Worm (Caenorhabditis elegans) whole organism, L4 larva: ENCODE results near the gene pcp-2.
A peak's percentile ranks its signal among the peaks of the same experiment; 100 is the strongest.

ENCODE experiments used
- R02D3.7 ChIP-seq: fragments of 150-350 bp; sonication (generic microtip); optimal IDR thresholded peaks from 3 replicates; lab custom pipeline; 2014; ENCODE audit warnings: missing biosample characterization, missing genetic modification characterization
- Y5F2A.4 ChIP-seq: fragments of 200-800 bp; sonication (Bioruptor generic); optimal IDR thresholded peaks from 2 replicates; lab custom pipeline; 2018; ENCODE audit warnings: mild to moderate bottlenecking, missing genetic modification characterization, missing compliant biosample characterization
- aha-1 ChIP-seq: fragments of 150-350 bp; peaks from one replicate; lab custom pipeline; 2014; ENCODE audit warnings: missing biosample characterization, missing genetic modification characterization
- aly-2 ChIP-seq: sonication (generic microtip); optimal IDR thresholded peaks from 2 replicates; lab custom pipeline; 2018; ENCODE audit warnings: missing biosample characterization, missing genetic modification characterization
- ceh-28 ChIP-seq: fragments of 150-350 bp; optimal IDR thresholded peaks from 2 replicates; lab custom pipeline; 2014; ENCODE audit warnings: missing biosample characterization, missing genetic modification reagents, missing genetic modification characterization
- ceh-44 ChIP-seq: fragments of 200-800 bp; sonication (Bioruptor generic); IDR thresholded peaks from 2 replicates; pipeline ENCODE4 v1.3.6; 2022; ENCODE audit warnings: missing genetic modification reagents, missing genetic modification characterization, missing compliant biosample characterization
- ceh-82 ChIP-seq: sonication (generic microtip); optimal IDR thresholded peaks from 2 replicates; lab custom pipeline; 2017; ENCODE audit warnings: missing biosample characterization, missing genetic modification characterization
- ctbp-1 ChIP-seq: fragments of 200-800 bp; sonication (Bioruptor generic); IDR thresholded peaks from 2 replicates; pipeline ENCODE4 v1.3.6; 2022; ENCODE audit warnings: missing genetic modification reagents, missing genetic modification characterization, missing compliant biosample characterization
- dmd-9 ChIP-seq: fragments of 200-800 bp; sonication (Bioruptor generic); IDR thresholded peaks from 2 replicates; pipeline ENCODE4 v1.3.6; 2022; ENCODE audit warnings: missing genetic modification reagents, missing genetic modification characterization, missing compliant biosample characterization
- dpl-1 ChIP-seq: fragments of 150-350 bp; optimal IDR thresholded peaks from 2 replicates; lab custom pipeline; 2014; ENCODE audit warnings: missing biosample characterization, missing genetic modification reagents, missing genetic modification characterization
- duxl-1 ChIP-seq: sonication (generic microtip); optimal IDR thresholded peaks from 2 replicates; lab custom pipeline; 2016; ENCODE audit warnings: mild to moderate bottlenecking, missing genetic modification characterization, moderate library complexity, missing compliant biosample characterization; ENCODE audit not compliant: poor library complexity
- fkh-10 ChIP-seq: fragments of 150-350 bp; optimal IDR thresholded peaks from 2 replicates; lab custom pipeline; 2014; ENCODE audit warnings: missing biosample characterization, missing genetic modification reagents, missing genetic modification characterization
- lim-7 ChIP-seq: fragments of 200-800 bp; sonication (Bioruptor generic); IDR thresholded peaks from 2 replicates; pipeline ENCODE4 v1.3.6; 2022; ENCODE audit warnings: missing genetic modification characterization, missing compliant biosample characterization
- lin-1 ChIP-seq: fragments of 200-800 bp; sonication (Bioruptor generic); IDR thresholded peaks from 2 replicates; pipeline ENCODE4 v1.3.6; 2022; ENCODE audit warnings: missing genetic modification reagents, missing genetic modification characterization, missing compliant biosample characterization
- lin-38 ChIP-seq: fragments of 200-800 bp; sonication (Bioruptor generic); IDR thresholded peaks from 2 replicates; pipeline ENCODE4 v1.3.6; 2022; ENCODE audit warnings: missing genetic modification reagents, missing genetic modification characterization, missing compliant biosample characterization
- lsy-2 ChIP-seq, 2 experiments: fragments of 150-350 bp in 1 of 2; sonication (generic microtip) in 1 of 2; optimal IDR thresholded peaks; 2 replicates each; lab custom pipeline; 2014 to 2017; ENCODE audit warnings: missing biosample characterization in 2 of 2, missing genetic modification characterization in 2 of 2
- madf-9 ChIP-seq: fragments of 200-800 bp; sonication (Bioruptor generic); conservative IDR thresholded peaks from 2 replicates; pipeline ENCODE4 v1.3.6; 2022; ENCODE audit warnings: missing genetic modification reagents, missing genetic modification characterization, missing compliant biosample characterization
- mdl-1 ChIP-seq, 2 experiments: fragments of 150-350 bp in 1 of 2; sonication (generic microtip) in 1 of 2; optimal IDR thresholded peaks; 2 replicates each; lab custom pipeline; 2014 to 2017; ENCODE audit warnings: missing biosample characterization in 2 of 2, missing genetic modification characterization in 2 of 2
- mxl-3 ChIP-seq: fragments of 200-800 bp; sonication (Bioruptor generic); optimal IDR thresholded peaks from 2 replicates; lab custom pipeline; 2018; ENCODE audit warnings: mild to moderate bottlenecking, missing genetic modification characterization, missing compliant biosample characterization
- nhr-111 ChIP-seq: fragments of 200-800 bp; sonication (Bioruptor generic); optimal IDR thresholded peaks from 2 replicates; lab custom pipeline; 2018; ENCODE audit warnings: mild to moderate bottlenecking, missing genetic modification characterization, missing compliant biosample characterization
- nhr-28 ChIP-seq: fragments of 150-350 bp; optimal IDR thresholded peaks from 2 replicates; lab custom pipeline; 2014; ENCODE audit warnings: missing biosample characterization, missing genetic modification characterization
- pha-4 ChIP-seq, 2 experiments: fragments of 150-350 bp in 1 of 2; fragments of 200-800 bp in 1 of 2; sonication (Bioruptor generic) in 1 of 2; IDR thresholded peaks in 1 of 2; optimal IDR thresholded peaks in 1 of 2; 2 replicates each; pipeline versions ENCODE4 v1.3.6 to Lab custom; 2014 to 2022; ENCODE audit warnings: missing genetic modification characterization in 2 of 2, missing genetic modification reagents in 2 of 2, missing biosample characterization in 1 of 2, missing compliant biosample characterization in 1 of 2
- rbr-2 ChIP-seq: sonication (generic microtip); optimal IDR thresholded peaks from 2 replicates; lab custom pipeline; 2016; ENCODE audit warnings: missing genotype, missing genetic modification characterization, missing compliant biosample characterization
- skn-1 ChIP-seq: fragments of 150-350 bp; optimal IDR thresholded peaks from 2 replicates; lab custom pipeline; 2014; ENCODE audit warnings: missing biosample characterization, missing genetic modification characterization
- snpc-1.2 ChIP-seq: fragments of 200-800 bp; sonication (Bioruptor generic); IDR thresholded peaks from 2 replicates; pipeline ENCODE4 v1.3.6; 2022; ENCODE audit warnings: missing genetic modification reagents, missing genetic modification characterization, missing compliant biosample characterization
- spr-3 ChIP-seq: fragments of 200-800 bp; sonication (Bioruptor generic); optimal IDR thresholded peaks from 2 replicates; lab custom pipeline; 2018; ENCODE audit warnings: mild to moderate bottlenecking, missing genetic modification characterization, missing compliant biosample characterization
- tag-97 ChIP-seq: fragments of 200-800 bp; sonication (Bioruptor generic); IDR thresholded peaks from 2 replicates; pipeline ENCODE4 v1.3.6; 2022; ENCODE audit warnings: missing genetic modification characterization, missing compliant biosample characterization
- tra-1 ChIP-seq: fragments of 200-800 bp; sonication (Bioruptor generic); IDR thresholded peaks from 2 replicates; pipeline ENCODE4 v1.3.6; 2022; ENCODE audit warnings: missing genetic modification reagents, missing genetic modification characterization, missing compliant biosample characterization
- unc-130 ChIP-seq: sonication (generic microtip); optimal IDR thresholded peaks from 2 replicates; lab custom pipeline; 2016; ENCODE audit warnings: missing genetic modification reagents, missing genetic modification characterization, missing compliant biosample characterization
- unc-62 ChIP-seq, 3 experiments: fragments of 150-350 bp in 1 of 3; sonication (generic microtip); optimal IDR thresholded peaks in 2 of 3; peaks in 1 of 3; 1 replicate in 1 of 3; 2 replicates in 2 of 3; lab custom pipeline; 2014 to 2017; ENCODE audit warnings: missing biosample characterization in 3 of 3, missing genetic modification characterization in 3 of 3, missing genetic modification reagents in 3 of 3, missing genotype in 1 of 3
- vab-7 ChIP-seq: fragments of 200-800 bp; sonication (Bioruptor generic); IDR thresholded peaks from 2 replicates; pipeline ENCODE4 v1.3.6; 2022; ENCODE audit warnings: missing genetic modification reagents, missing genetic modification characterization, missing compliant biosample characterization
- zfp-2 ChIP-seq: sonication (generic microtip); optimal IDR thresholded peaks from 2 replicates; lab custom pipeline; 2016; ENCODE audit warnings: mild to moderate bottlenecking, missing genetic modification characterization, missing compliant biosample characterization
- zfp-3 ChIP-seq: fragments of 200-800 bp; sonication (Bioruptor generic); conservative IDR thresholded peaks from 2 replicates; pipeline ENCODE4 v1.3.6; 2022; ENCODE audit warnings: missing genetic modification reagents, missing genetic modification characterization, missing compliant biosample characterization
- zip-11 ChIP-seq: fragments of 200-800 bp; sonication (Bioruptor generic); IDR thresholded peaks from 2 replicates; pipeline ENCODE4 v1.3.6; 2022; ENCODE audit warnings: missing genetic modification characterization, missing compliant biosample characterization
- zip-2 ChIP-seq: fragments of 150-350 bp; optimal IDR thresholded peaks from 2 replicates; lab custom pipeline; 2014; ENCODE audit warnings: missing biosample characterization, missing genetic modification characterization
- ztf-11 ChIP-seq: fragments of 150-350 bp; optimal IDR thresholded peaks from 2 replicates; lab custom pipeline; 2014; ENCODE audit warnings: missing biosample characterization, missing genetic modification characterization
- ztf-7 ChIP-seq: fragments of 150-350 bp; optimal IDR thresholded peaks from 2 replicates; lab custom pipeline; 2014; ENCODE audit warnings: missing biosample characterization, missing genetic modification characterization

The pcp-2 gene

ce11 chrIV:9191183-9191582 is 26.3 kb upstream of the pcp-2 start (continued):
- TF ChIP-seq ctbp-1 (peak; percentile 85), vab-7 (GFP tag; lab: Robert Waterston, UW) (peak; percentile 89), zfp-3 (peak; percentile 54; the same call in 1 of the 2 replicates), nhr-111 (GFP tag; lab: Kevin White, UChicago) (peak; percentile 66), zfp-2 (tag; lab: Kevin White, UChicago) (peak; percentile 29), zip-2 (tag; lab: Kevin White, UChicago) (peak; percentile 44), lin-38 (GFP tag; lab: Robert Waterston, UW) (no peak; the same call in 1 of the 2 replicates), tra-1 (GFP tag; lab: Robert Waterston, UW) (peak; percentile 75), mdl-1 (tag; optimal IDR thresholded peaks at IDR 0.05; lab: Kevin White, UChicago) (peak in 1 of 2 experiments; percentile 71), mxl-3 (GFP tag; lab: Kevin White, UChicago) (peak; percentile 90), spr-3 (GFP tag; lab: Kevin White, UChicago) (peak; percentile 77), aly-2 (tag; lab: Kevin White, UChicago) (no peak), unc-62 (GFP tag; optimal IDR thresholded peaks at IDR 0.05 in 1 of 2; lab: Kevin White, UChicago) (peak in 1 of 2 experiments; percentile 91), unc-62 (tag; optimal IDR thresholded peaks at IDR 0.05; lab: Kevin White, UChicago) (no peak), rbr-2 (tag; lab: Kevin White, UChicago) (peak; percentile 58), ztf-7 (tag; lab: Kevin White, UChicago) (peak; percentile 62), aha-1 (tag; lab: Kevin White, UChicago) (peak; percentile 87), duxl-1 (no peak), pha-4 (GFP tag; IDR thresholded peaks at IDR 0.05; lab: Robert Waterston, UW) (peak; percentile 81), pha-4 (tag; optimal IDR thresholded peaks at IDR 0.05; lab: Kevin White, UChicago) (no peak), lim-7 (GFP tag; lab: Robert Waterston, UW) (peak; percentile 80), snpc-1.2 (GFP tag; lab: Robert Waterston, UW) (no peak; the same call in 1 of the 2 replicates), ceh-82 (tag; lab: Kevin White, UChicago) (no peak), madf-9 (GFP tag; lab: Robert Waterston, UW) (peak; percentile 70), nhr-28 (tag; lab: Kevin White, UChicago) (peak; percentile 59), lin-1 (no peak; the same call in 1 of the 2 replicates), unc-130 (GFP tag; lab: Kevin White, UChicago) (peak; percentile 66), Y5F2A.4 (GFP tag; lab: Kevin White, UChicago) (peak; percentile 30), zip-11 (peak; percentile 81; the same call in 1 of the 2 replicates)
- TF ChIP-seq, all 104 proteins: peak for 46

ce11 chrIV:9184547-9184946 is 19.6 kb upstream of the pcp-2 start, which contains the start of gene C07C7.1:
C07C7.1 (plus strand) TSS chrIV:9184847.
- TF ChIP-seq dmd-9 (GFP tag; lab: Robert Waterston, UW): no peak
- no peak for TF ChIP-seq dpl-1 (GFP tag; lab: Kevin White, UChicago)
- TF ChIP-seq zfp-3: no peak
- no peak for TF ChIP-seq tag-97 (GFP tag; lab: Robert Waterston, UW)
- TF ChIP-seq skn-1 (tag; lab: Kevin White, UChicago): no peak
- no peak for TF ChIP-seq ceh-28 (tag; lab: Kevin White, UChicago)
- TF ChIP-seq lsy-2 (tag; optimal IDR thresholded peaks at IDR 0.05; lab: Kevin White, UChicago): no peak
- TF ChIP-seq ztf-11 (tag; lab: Kevin White, UChicago): no peak
- TF ChIP-seq R02D3.7 (tag; lab: Kevin White, UChicago): no peak
- TF ChIP-seq, all 104 proteins: peak for 0

ce11 chrIV:9169764-9170163 is 4.8 kb upstream of the pcp-2 start:
- peak; percentile 75 for TF ChIP-seq fkh-10 (GFP tag; lab: Kevin White, UChicago)
- no peak for TF ChIP-seq ceh-44
